Worm (Caenorhabditis elegans) whole organism, L2 larva: ENCODE results near the gene C13A2.10.
"Not testable (repeated sequence)": the region's sequence is repeated elsewhere in the genome, so short reads cannot be mapped to it uniquely, and the experiment has no call there.

Experiments used
- C34F6.9 ChIP-seq: fragments of 150-350 bp; optimal IDR thresholded peaks from 2 replicates; lab custom pipeline; 2014; ENCODE audit warnings: missing biosample characterization, missing genetic modification characterization
- F13H6.1 ChIP-seq: sonication (generic microtip); optimal IDR thresholded peaks from 2 replicates; lab custom pipeline; 2016; ENCODE audit warnings: missing genetic modification characterization, missing compliant biosample characterization
- R02D3.7 ChIP-seq: fragments of 150-350 bp; optimal IDR thresholded peaks from 2 replicates; lab custom pipeline; 2014; ENCODE audit warnings: missing biosample characterization, missing genetic modification characterization
- ZK546.5 ChIP-seq: sonication (generic microtip); optimal IDR thresholded peaks from 2 replicates; lab custom pipeline; 2017; ENCODE audit warnings: missing biosample characterization, missing genetic modification characterization
- alr-1 ChIP-seq: fragments of 150-350 bp; optimal IDR thresholded peaks from 2 replicates; lab custom pipeline; 2014; ENCODE audit warnings: missing biosample characterization, missing genetic modification characterization
- ceh-16 ChIP-seq: fragments of 150-350 bp; optimal IDR thresholded peaks from 2 replicates; lab custom pipeline; 2014; ENCODE audit warnings: missing biosample characterization, missing genetic modification characterization
- ceh-82 ChIP-seq: fragments of 150-350 bp; optimal IDR thresholded peaks from 2 replicates; lab custom pipeline; 2014; ENCODE audit warnings: missing biosample characterization, missing genetic modification characterization
- crh-2 ChIP-seq: sonication (generic microtip); optimal IDR thresholded peaks from 2 replicates; lab custom pipeline; 2017; ENCODE audit warnings: missing biosample characterization, missing genetic modification characterization
- dmd-4 ChIP-seq: sonication (generic microtip); optimal IDR thresholded peaks from 2 replicates; lab custom pipeline; 2017; ENCODE audit warnings: missing biosample characterization, missing genetic modification characterization
- egl-27 ChIP-seq: sonication (generic microtip); optimal IDR thresholded peaks from 3 replicates; lab custom pipeline; 2017; ENCODE audit warnings: missing biosample characterization, missing genetic modification reagents, missing genetic modification characterization
- elt-1 ChIP-seq: fragments of 150-350 bp; optimal IDR thresholded peaks from 2 replicates; lab custom pipeline; 2014; ENCODE audit warnings: missing biosample characterization, missing genetic modification characterization
- elt-3 ChIP-seq: sonication (generic microtip); optimal IDR thresholded peaks from 2 replicates; lab custom pipeline; 2017; ENCODE audit warnings: missing biosample characterization, missing genetic modification characterization
- lin-11 ChIP-seq: fragments of 150-350 bp; sonication (generic microtip); optimal IDR thresholded peaks from 2 replicates; lab custom pipeline; 2014; ENCODE audit warnings: missing biosample characterization, missing genetic modification characterization, inconsistent platforms, mixed read lengths
- lin-13 ChIP-seq: fragments of 150-350 bp; optimal IDR thresholded peaks from 2 replicates; lab custom pipeline; 2014; ENCODE audit warnings: missing biosample characterization, missing genetic modification reagents, missing genetic modification characterization
- lin-39 ChIP-seq: fragments of 150-350 bp; optimal IDR thresholded peaks from 2 replicates; lab custom pipeline; 2014; ENCODE audit warnings: missing biosample characterization, missing genetic modification reagents, missing genetic modification characterization
- lsy-2 ChIP-seq, 2 experiments: fragments of 150-350 bp in 1 of 2; sonication (generic microtip) in 1 of 2; optimal IDR thresholded peaks; 2 replicates each; lab custom pipeline; 2014 to 2017; ENCODE audit warnings: missing biosample characterization in 2 of 2, missing genetic modification characterization in 2 of 2
- mab-5 ChIP-seq: fragments of 150-350 bp; optimal IDR thresholded peaks from 2 replicates; lab custom pipeline; 2014; ENCODE audit warnings: missing biosample characterization, missing genetic modification characterization
- mbf-1 ChIP-seq: sonication (generic microtip); optimal IDR thresholded peaks from 2 replicates; lab custom pipeline; 2017; ENCODE audit warnings: missing biosample characterization, missing genetic modification characterization
- nhr-10 ChIP-seq: sonication (generic microtip); optimal IDR thresholded peaks from 2 replicates; lab custom pipeline; 2017; ENCODE audit warnings: missing biosample characterization, missing genetic modification characterization
- nhr-11 ChIP-seq: fragments of 150-350 bp; optimal IDR thresholded peaks from 2 replicates; lab custom pipeline; 2014; ENCODE audit warnings: missing biosample characterization, missing genetic modification characterization
- nhr-129 ChIP-seq: fragments of 150-350 bp; optimal IDR thresholded peaks from 2 replicates; lab custom pipeline; 2014; ENCODE audit warnings: missing biosample characterization, missing genetic modification characterization
- nhr-21 ChIP-seq: fragments of 150-350 bp; optimal IDR thresholded peaks from 2 replicates; lab custom pipeline; 2014; ENCODE audit warnings: missing biosample characterization, missing genetic modification characterization
- nhr-23 ChIP-seq: fragments of 150-350 bp; optimal IDR thresholded peaks from 2 replicates; lab custom pipeline; 2014; ENCODE audit warnings: missing biosample characterization, missing genetic modification reagents, missing genetic modification characterization
- nhr-237 ChIP-seq: fragments of 150-350 bp; optimal IDR thresholded peaks from 2 replicates; lab custom pipeline; 2014; ENCODE audit warnings: missing biosample characterization, missing genetic modification characterization
- nhr-25 ChIP-seq: fragments of 150-350 bp; sonication (generic microtip); optimal IDR thresholded peaks from 3 replicates; lab custom pipeline; 2014; ENCODE audit warnings: missing biosample characterization, missing genetic modification characterization
- nhr-6 ChIP-seq: fragments of 150-350 bp; optimal IDR thresholded peaks from 2 replicates; lab custom pipeline; 2014; ENCODE audit warnings: missing biosample characterization, missing genetic modification characterization
- nhr-77 ChIP-seq: fragments of 150-350 bp; optimal IDR thresholded peaks from 2 replicates; lab custom pipeline; 2014; ENCODE audit warnings: missing biosample characterization, missing genetic modification characterization
- peb-1 ChIP-seq: fragments of 150-350 bp; optimal IDR thresholded peaks from 2 replicates; lab custom pipeline; 2014; ENCODE audit warnings: missing biosample characterization, missing genetic modification characterization
- sem-4 ChIP-seq: fragments of 150-350 bp; optimal IDR thresholded peaks from 2 replicates; lab custom pipeline; 2014; ENCODE audit warnings: missing biosample characterization, missing genetic modification reagents, missing genetic modification characterization
- skn-1 ChIP-seq: sonication (generic microtip); optimal IDR thresholded peaks from 2 replicates; lab custom pipeline; 2017; ENCODE audit warnings: missing biosample characterization, missing genetic modification characterization
- sma-3 ChIP-seq: sonication (generic microtip); optimal IDR thresholded peaks from 2 replicates; lab custom pipeline; 2016; ENCODE audit warnings: missing genetic modification reagents, missing genetic modification characterization, missing compliant biosample characterization
- sma-9 ChIP-seq, 2 experiments: fragments of 150-350 bp in 1 of 2; sonication (generic microtip) in 1 of 2; optimal IDR thresholded peaks; 2 replicates each; lab custom pipeline; 2014 to 2016; ENCODE audit warnings: missing genetic modification characterization in 2 of 2, mild to moderate bottlenecking in 1 of 2, missing biosample characterization in 1 of 2, missing compliant biosample characterization in 1 of 2, missing genetic modification reagents in 1 of 2, moderate library complexity in 1 of 2
- snpc-4 ChIP-seq: fragments of 150-350 bp; optimal IDR thresholded peaks from 2 replicates; lab custom pipeline; 2014; ENCODE audit warnings: missing biosample characterization, missing genetic modification characterization
- unc-39 ChIP-seq: fragments of 150-350 bp; optimal IDR thresholded peaks from 2 replicates; lab custom pipeline; 2014; ENCODE audit warnings: missing biosample characterization, missing genetic modification characterization
- unc-55 ChIP-seq: fragments of 150-350 bp; sonication (generic microtip); optimal IDR thresholded peaks from 3 replicates; lab custom pipeline; 2014; ENCODE audit warnings: missing biosample characterization, missing genetic modification reagents, missing genetic modification characterization
- unc-62 ChIP-seq: fragments of 150-350 bp; optimal IDR thresholded peaks from 2 replicates; lab custom pipeline; 2014; ENCODE audit warnings: missing biosample characterization, missing genetic modification reagents, missing genetic modification characterization
- zag-1 ChIP-seq: fragments of 150-350 bp; optimal IDR thresholded peaks from 2 replicates; lab custom pipeline; 2014; ENCODE audit warnings: missing biosample characterization, missing genetic modification characterization
- ztf-11 ChIP-seq: sonication (generic microtip); optimal IDR thresholded peaks from 2 replicates; lab custom pipeline; 2017; ENCODE audit warnings: missing biosample characterization, missing genetic modification characterization
- ztf-4 ChIP-seq: fragments of 150-350 bp; optimal IDR thresholded peaks from 2 replicates; lab custom pipeline; 2014; ENCODE audit warnings: missing biosample characterization, missing genetic modification characterization

Gene C13A2.10

DNA sequence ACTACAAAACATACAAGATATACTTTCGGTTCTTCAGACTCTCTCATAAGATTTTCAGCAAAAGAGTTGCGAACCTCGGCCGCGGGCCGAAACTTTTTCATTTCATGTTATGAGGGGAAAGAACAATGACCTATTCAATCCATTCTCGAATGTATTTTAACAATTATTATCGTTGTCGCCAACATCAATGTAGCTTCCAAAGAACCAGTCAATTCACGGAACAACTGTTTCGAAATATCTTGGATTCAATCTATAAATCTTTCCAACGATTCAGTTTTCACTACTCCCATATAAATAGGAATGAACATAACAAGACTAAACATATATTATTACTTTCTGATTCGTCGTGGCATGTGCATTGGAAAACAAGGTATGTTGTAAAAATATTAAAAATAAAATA lies 32.2 kb upstream of the C13A2.10 start, which contains the start of gene F07G11.1:
TSS of gene F07G11.1 (plus strand) at position 301 of the 400 bp plus-strand sequence.
- TF ChIP-seq nhr-21 (tag; lab: Kevin White, UChicago) (no peak), sma-9 (GFP tag; optimal IDR thresholded peaks at IDR 0.05; lab: Kevin White, UChicago) (no peak), sma-9 (tag; optimal IDR thresholded peaks at IDR 0.05; lab: Kevin White, UChicago) (no peak), ztf-4 (tag; lab: Kevin White, UChicago) (no peak), nhr-10 (tag; lab: Kevin White, UChicago) (no peak), C34F6.9 (tag; lab: Kevin White, UChicago) (no peak), lin-11 (tag; lab: Kevin White, UChicago) (no peak), nhr-23 (tag; lab: Kevin White, UChicago) (no peak), unc-55 (GFP tag; lab: Kevin White, UChicago) (no peak), ceh-16 (tag; lab: Kevin White, UChicago) (no peak), nhr-237 (tag; lab: Kevin White, UChicago) (no peak), mbf-1 (no peak), ztf-11 (tag; lab: Kevin White, UChicago) (no peak), nhr-25 (tag; lab: Kevin White, UChicago) (no peak), egl-27 (no peak), R02D3.7 (no peak), alr-1 (tag; lab: Kevin White, UChicago) (no peak), F13H6.1 (tag; lab: Kevin White, UChicago) (no peak), nhr-6 (tag; lab: Kevin White, UChicago) (no peak), zag-1 (tag; lab: Kevin White, UChicago) (no peak), nhr-11 (no peak)

DNA sequence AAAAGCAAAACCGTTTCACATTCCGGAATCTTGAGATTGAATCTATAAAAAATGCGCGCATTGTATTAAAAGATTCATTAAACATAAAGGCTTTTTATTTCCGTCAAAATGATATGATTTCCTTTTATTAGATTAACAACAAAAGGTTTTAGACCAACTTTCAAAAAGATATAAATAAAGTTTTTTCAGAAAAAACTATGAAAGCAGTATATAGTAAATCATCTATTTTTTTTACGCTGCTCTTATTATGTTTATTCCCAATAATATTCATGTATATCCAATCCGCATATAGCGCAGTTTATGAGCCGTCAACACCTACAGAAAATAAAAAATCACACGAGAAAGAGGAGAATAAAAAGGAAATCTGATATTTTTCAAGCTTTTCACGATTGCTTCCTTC lies 29.6 kb upstream of the C13A2.10 start, which contains the start of gene F07G11.2:
TSS of gene F07G11.2 (plus strand) at position 301 of the 400 bp plus-strand sequence.
- TF ChIP-seq snpc-4, lin-11, ceh-82 (tag; lab: Kevin White, UChicago): not testable (repeated sequence)

DNA sequence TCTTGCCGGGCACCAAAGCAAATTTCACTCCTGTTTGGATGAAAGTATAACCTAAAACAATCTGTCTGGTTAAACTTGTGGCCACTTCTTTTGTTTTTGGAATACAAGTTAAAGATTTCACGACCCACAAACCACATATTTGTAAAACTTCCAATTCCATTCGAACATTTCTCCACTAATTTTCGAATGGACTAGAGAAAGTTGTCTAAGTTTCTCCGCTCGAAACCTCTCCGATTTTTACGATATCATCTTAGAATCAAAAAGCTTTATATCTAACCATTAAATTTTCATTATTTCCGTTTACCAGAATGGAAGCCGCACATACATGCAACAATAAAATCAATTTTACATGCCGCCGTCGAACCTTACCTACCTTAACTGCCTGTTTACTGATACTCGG lies 23.6 kb upstream of the C13A2.10 start, which contains the start of gene F07G11.3:
TSS of gene F07G11.3 (plus strand) at position 301 of the 400 bp plus-strand sequence.
- TF ChIP-seq nhr-129 (tag; lab: Kevin White, UChicago): no peak
- no peak for TF ChIP-seq lin-13
- TF ChIP-seq alr-1 (tag; lab: Kevin White, UChicago): no peak
- no peak for TF ChIP-seq ceh-82 (tag; lab: Kevin White, UChicago)
- no peak for TF ChIP-seq lin-39
- no peak for TF ChIP-seq skn-1 (tag; lab: Kevin White, UChicago)
- no peak for TF ChIP-seq ztf-4 (tag; lab: Kevin White, UChicago)
- no peak for TF ChIP-seq sma-3 (GFP tag; lab: Kevin White, UChicago)
- TF ChIP-seq crh-2 (tag; lab: Kevin White, UChicago): no peak
- TF ChIP-seq, all 48 proteins: peak for 0

DNA sequence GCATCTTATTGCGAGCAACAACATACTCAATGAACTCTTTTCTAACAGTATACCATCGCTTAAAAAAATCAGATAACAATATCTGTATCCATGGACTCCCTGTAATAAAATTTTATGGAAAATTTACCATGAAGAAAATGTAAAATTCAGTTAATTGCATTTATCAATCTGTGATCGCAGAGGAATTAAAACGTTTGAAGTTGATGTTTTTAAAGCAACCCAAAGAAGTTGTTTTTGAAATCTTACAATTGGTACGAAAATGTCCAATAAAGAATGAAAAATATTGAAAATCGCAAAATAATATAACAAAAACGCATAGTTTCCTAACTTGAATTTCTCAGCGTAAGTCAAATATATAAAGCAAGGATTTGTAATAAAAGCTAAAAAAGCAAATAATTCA lies 22.4 kb upstream of the C13A2.10 start, which contains the start of gene srj-32:
TSS of gene srj-32 (minus strand) at position 101 of the 400 bp plus-strand sequence.
- TF ChIP-seq skn-1 (tag; lab: Kevin White, UChicago) (no peak), F13H6.1 (tag; lab: Kevin White, UChicago) (no peak), ztf-4 (tag; lab: Kevin White, UChicago) (no peak), sem-4 (no peak), lsy-2 (tag; optimal IDR thresholded peaks at IDR 0.05; lab: Kevin White, UChicago) (no peak), dmd-4 (tag; lab: Kevin White, UChicago) (no peak), ceh-82 (tag; lab: Kevin White, UChicago) (no peak), lin-11 (tag; lab: Kevin White, UChicago) (no peak), mab-5 (tag; lab: Kevin White, UChicago) (no peak)

DNA sequence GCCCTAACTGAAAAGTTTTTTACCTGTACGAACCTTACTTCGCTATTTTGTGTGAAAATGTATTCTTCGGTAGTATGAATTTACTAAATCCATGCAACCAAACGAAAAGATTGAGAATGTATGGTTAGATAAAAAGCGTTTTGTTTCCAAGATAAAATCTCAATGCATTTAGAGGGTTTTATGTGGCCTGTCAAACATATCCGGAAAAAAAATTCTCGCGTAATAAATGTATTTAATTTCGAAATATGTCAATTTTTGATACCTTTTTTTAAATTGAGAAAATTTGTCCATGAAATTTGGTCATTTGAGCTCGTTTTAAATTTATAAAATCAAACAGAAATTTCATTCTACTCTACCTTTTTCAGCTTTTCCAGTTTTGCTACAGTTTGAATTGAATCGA lies 20.4 kb upstream of the C13A2.10 start, which contains the start of gene F07G11.4:
TSS of gene F07G11.4 (minus strand) at position 101 of the 400 bp plus-strand sequence.
- no peak for TF ChIP-seq ZK546.5 (tag; lab: Kevin White, UChicago)
- TF ChIP-seq C34F6.9 (tag; lab: Kevin White, UChicago): no peak
- no peak for TF ChIP-seq nhr-77
- no peak for TF ChIP-seq lin-13
- no peak for TF ChIP-seq elt-3 (tag; lab: Kevin White, UChicago)
- TF ChIP-seq unc-62: no peak
- no peak for TF ChIP-seq sma-3 (GFP tag; lab: Kevin White, UChicago)
- TF ChIP-seq unc-39 (tag; lab: Kevin White, UChicago): no peak
- TF ChIP-seq nhr-237 (tag; lab: Kevin White, UChicago): no peak
- no peak for TF ChIP-seq sma-9 (GFP tag; optimal IDR thresholded peaks at IDR 0.05; lab: Kevin White, UChicago)
- no peak for TF ChIP-seq sma-9 (tag; optimal IDR thresholded peaks at IDR 0.05; lab: Kevin White, UChicago)
- TF ChIP-seq peb-1 (tag; lab: Kevin White, UChicago): no peak
- TF ChIP-seq elt-1: no peak
- no peak for TF ChIP-seq sem-4
- TF ChIP-seq zag-1 (tag; lab: Kevin White, UChicago): no peak
- no peak for TF ChIP-seq R02D3.7
- TF ChIP-seq crh-2 (tag; lab: Kevin White, UChicago): no peak
